Worm (Caenorhabditis elegans): ENCODE results near the gene snt-6.

DNA sequence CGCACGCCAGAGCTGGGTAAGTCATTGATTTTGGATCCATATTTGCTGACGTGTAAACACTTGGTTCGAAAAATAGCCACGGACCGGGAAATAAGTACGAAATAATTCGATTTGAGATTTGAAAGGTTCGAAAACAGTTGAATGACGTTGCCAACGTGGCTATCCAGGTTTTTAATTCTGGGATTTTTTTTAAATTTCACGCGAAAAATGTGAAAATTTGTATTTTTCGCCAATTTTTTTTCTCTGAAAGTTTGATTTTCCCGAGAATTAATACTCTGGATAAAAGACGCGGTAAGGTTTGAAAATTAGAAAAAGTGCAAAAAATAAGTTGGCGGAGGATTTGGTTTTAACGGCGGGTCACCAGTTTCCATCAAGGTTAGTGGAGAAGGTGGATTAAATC lies 9.2 kb downstream of the snt-6 start, which contains the start of gene fbxc-48:
- TF ChIP-seq elt-4 (tag; optimal IDR thresholded peaks at IDR 0.05): no peak
- TF ChIP-seq hlh-6 (tag; optimal IDR thresholded peaks at IDR 0.05): no peak
- TF ChIP-seq ztf-16 (tag; optimal IDR thresholded peaks at IDR 0.05): no peak
- no peak for TF ChIP-seq che-1 (tag; optimal IDR thresholded peaks at IDR 0.05)
- TF ChIP-seq pha-4 (tag; optimal IDR thresholded peaks at IDR 0.05): no peak
- no peak for TF ChIP-seq lin-11 (tag; optimal IDR thresholded peaks at IDR 0.05)
- TF ChIP-seq fkh-10 (GFP tag; optimal IDR thresholded peaks at IDR 0.05): no peak
- no peak for TF ChIP-seq pat-9 (tag; optimal IDR thresholded peaks at IDR 0.05)
- TF ChIP-seq Y22D7AL.16 (tag; optimal IDR thresholded peaks at IDR 0.05): no peak
- TF ChIP-seq ceh-19 (GFP tag; optimal IDR thresholded peaks at IDR 0.05): no peak

Data from whole organism, late embryonic.